Worm (Caenorhabditis elegans) whole organism, young adult: ENCODE measurements around the gene F22F4.5.
A peak's percentile ranks its signal among the peaks of the same experiment; 100 is the strongest.

Source experiments
- B0336.3 ChIP-seq: fragments of 200-800 bp; sonication (Bioruptor generic); IDR thresholded peaks from 2 replicates; pipeline ENCODE4 v1.3.6; 2022; ENCODE audit warnings: missing genetic modification characterization, missing compliant biosample characterization
- C17E4.6 ChIP-seq: fragments of 200-800 bp; sonication (Bioruptor generic); IDR thresholded peaks from 2 replicates; pipeline ENCODE4 v1.3.6; 2022; ENCODE audit warnings: missing genetic modification reagents, missing genetic modification characterization, missing compliant biosample characterization
- F10E7.11 ChIP-seq: sonication (generic microtip); optimal IDR thresholded peaks from 2 replicates; lab custom pipeline; 2017; ENCODE audit warnings: mild to moderate bottlenecking, missing genetic modification characterization, moderate library complexity, missing compliant biosample characterization
- F57A8.1 ChIP-seq: fragments of 200-800 bp; sonication (Bioruptor generic); optimal IDR thresholded peaks from 2 replicates; lab custom pipeline; 2018; ENCODE audit warnings: mild to moderate bottlenecking, missing genetic modification characterization, moderate library complexity, missing compliant biosample characterization
- Y67H2A.10 ChIP-seq: fragments of 200-800 bp; sonication (Bioruptor generic); conservative IDR thresholded peaks from 2 replicates; pipeline ENCODE4 v1.3.6; 2022; ENCODE audit warnings: missing genetic modification reagents, missing genetic modification characterization, missing compliant biosample characterization
- akir-1 ChIP-seq: fragments of 200-800 bp; sonication (Bioruptor generic); optimal IDR thresholded peaks from 2 replicates; lab custom pipeline; 2018; ENCODE audit warnings: mild to moderate bottlenecking, missing genetic modification characterization, moderate library complexity, missing compliant biosample characterization
- aptf-3 ChIP-seq: fragments of 200-800 bp; sonication (Bioruptor generic); IDR thresholded peaks from 2 replicates; pipeline ENCODE4 v1.3.6; 2022; ENCODE audit warnings: missing genetic modification characterization, missing compliant biosample characterization
- attf-5 ChIP-seq: fragments of 200-800 bp; sonication (Bioruptor generic); optimal IDR thresholded peaks from 2 replicates; lab custom pipeline; 2018; ENCODE audit warnings: mild to moderate bottlenecking, missing genetic modification characterization, missing compliant biosample characterization
- ccch-3 ChIP-seq: fragments of 200-800 bp; sonication (Bioruptor generic); optimal IDR thresholded peaks from 2 replicates; lab custom pipeline; 2018; ENCODE audit warnings: mild to moderate bottlenecking, missing genetic modification characterization, missing compliant biosample characterization
- cebp-1 ChIP-seq, 2 experiments: fragments of 200-800 bp in 1 of 2; sonication (Bioruptor generic) in 1 of 2; sonication (generic microtip) in 1 of 2; IDR thresholded peaks in 1 of 2; optimal IDR thresholded peaks in 1 of 2; 2 replicates each; pipeline versions ENCODE4 v1.3.6 to Lab custom; 2017 to 2022; ENCODE audit warnings: missing compliant biosample characterization in 2 of 2, missing genetic modification characterization in 2 of 2, mild to moderate bottlenecking in 1 of 2, missing genetic modification reagents in 1 of 2, moderate library complexity in 1 of 2
- cebp-2 ChIP-seq: fragments of 200-800 bp; sonication (Bioruptor generic); IDR thresholded peaks from 2 replicates; pipeline ENCODE4 v1.3.6; 2022; ENCODE audit warnings: missing genetic modification characterization, missing compliant biosample characterization
- chd-7 ChIP-seq: sonication (generic microtip); optimal IDR thresholded peaks from 2 replicates; lab custom pipeline; 2016; ENCODE audit warnings: mild to moderate bottlenecking, missing genetic modification characterization, moderate library complexity, missing compliant biosample characterization
- die-1 ChIP-seq: sonication (generic microtip); optimal IDR thresholded peaks from 2 replicates; lab custom pipeline; 2016; ENCODE audit warnings: missing genotype, mild to moderate bottlenecking, missing genetic modification characterization, missing compliant biosample characterization
- egl-18 ChIP-seq: fragments of 200-800 bp; sonication (Bioruptor generic); IDR thresholded peaks from 2 replicates; pipeline ENCODE4 v1.3.6; 2022; ENCODE audit warnings: missing genetic modification reagents, missing genetic modification characterization, missing compliant biosample characterization
- ekl-4 ChIP-seq: fragments of 200-800 bp; sonication (Bioruptor generic); IDR thresholded peaks from 2 replicates; pipeline ENCODE4 v1.3.6; 2022; ENCODE audit warnings: missing genetic modification reagents, missing genetic modification characterization, missing compliant biosample characterization
- ets-4 ChIP-seq: fragments of 200-800 bp; sonication (Bioruptor generic); optimal IDR thresholded peaks from 2 replicates; lab custom pipeline; 2018; ENCODE audit warnings: mild to moderate bottlenecking, missing genetic modification characterization, missing compliant biosample characterization
- gei-17 ChIP-seq: fragments of 200-800 bp; sonication (Bioruptor generic); optimal IDR thresholded peaks from 2 replicates; lab custom pipeline; 2018; ENCODE audit warnings: mild to moderate bottlenecking, missing genetic modification characterization, missing compliant biosample characterization
- lin-35 ChIP-seq, 3 experiments: fragments of 150-350 bp in 2 of 3; sonication (generic microtip) in 1 of 3; optimal IDR thresholded peaks; 2 replicates each; lab custom pipeline; 2014 to 2018; ENCODE audit warnings: missing biosample characterization in 3 of 3, missing genetic modification characterization in 3 of 3, missing genetic modification reagents in 3 of 3
- lir-1 ChIP-seq: fragments of 200-800 bp; sonication (Bioruptor generic); conservative IDR thresholded peaks from 2 replicates; pipeline ENCODE4 v1.3.6; 2022; ENCODE audit warnings: missing genetic modification reagents, missing genetic modification characterization, missing compliant biosample characterization
- madf-3 ChIP-seq: fragments of 200-800 bp; sonication (Bioruptor generic); IDR thresholded peaks from 2 replicates; pipeline ENCODE4 v1.3.6; 2022; ENCODE audit warnings: missing genetic modification reagents, missing genetic modification characterization, missing compliant biosample characterization
- madf-8 ChIP-seq: fragments of 200-800 bp; sonication (Bioruptor generic); conservative IDR thresholded peaks from 2 replicates; pipeline ENCODE4 v1.3.6; 2022; ENCODE audit warnings: missing genetic modification reagents, missing genetic modification characterization, missing compliant biosample characterization
- mel-28 ChIP-seq: sonication (generic microtip); optimal IDR thresholded peaks from 2 replicates; lab custom pipeline; 2016; ENCODE audit warnings: borderline replicate concordance, mild to moderate bottlenecking, missing genetic modification characterization, missing compliant biosample characterization
- mes-4 ChIP-seq: sonication (generic microtip); optimal IDR thresholded peaks from 2 replicates; lab custom pipeline; 2016; ENCODE audit warnings: missing genotype, missing genetic modification characterization, missing compliant biosample characterization
- nfyb-1 ChIP-seq: fragments of 200-800 bp; sonication (Bioruptor generic); IDR thresholded peaks from 2 replicates; pipeline ENCODE4 v1.3.6; 2022; ENCODE audit warnings: missing genetic modification reagents, missing genetic modification characterization, missing compliant biosample characterization
- nhr-27 ChIP-seq: fragments of 200-800 bp; sonication (Bioruptor generic); optimal IDR thresholded peaks from 2 replicates; lab custom pipeline; 2018; ENCODE audit warnings: mild to moderate bottlenecking, missing genetic modification characterization, moderate library complexity, missing compliant biosample characterization
- rcor-1 ChIP-seq: fragments of 200-800 bp; sonication (Bioruptor generic); IDR thresholded peaks from 2 replicates; pipeline ENCODE4 v1.3.6; 2022; ENCODE audit warnings: missing genetic modification reagents, missing genetic modification characterization, missing compliant biosample characterization
- snpc-1.1 ChIP-seq: sonication (generic microtip); optimal IDR thresholded peaks from 2 replicates; lab custom pipeline; 2017; ENCODE audit warnings: missing genetic modification characterization, mild to moderate bottlenecking, missing compliant biosample characterization, antibody characterized with exemption, moderate library complexity, missing genotype, missing genetic modification reagents; ENCODE audit not compliant: insufficient read depth
- snpc-1.3 ChIP-seq: sonication (generic microtip); optimal IDR thresholded peaks from 2 replicates; lab custom pipeline; 2017; ENCODE audit warnings: missing genetic modification characterization, mild to moderate bottlenecking, missing compliant biosample characterization, antibody characterized with exemption, moderate library complexity, missing genotype, missing genetic modification reagents; ENCODE audit not compliant: insufficient read depth
- tlf-1 ChIP-seq: fragments of 200-800 bp; sonication (Bioruptor generic); optimal IDR thresholded peaks from 2 replicates; lab custom pipeline; 2018; ENCODE audit warnings: mild to moderate bottlenecking, missing genetic modification characterization, missing compliant biosample characterization
- unc-62 ChIP-seq: fragments of 150-350 bp; optimal IDR thresholded peaks from 2 replicates; lab custom pipeline; 2014; ENCODE audit warnings: missing biosample characterization, missing genetic modification reagents, missing genetic modification characterization
- zfh-2 ChIP-seq: fragments of 200-800 bp; sonication (Bioruptor generic); conservative IDR thresholded peaks from 2 replicates; pipeline ENCODE4 v1.3.6; 2022; ENCODE audit warnings: missing genetic modification reagents, missing genetic modification characterization, missing compliant biosample characterization
- ztf-18 ChIP-seq: sonication (generic microtip); optimal IDR thresholded peaks from 2 replicates; lab custom pipeline; 2016; ENCODE audit warnings: missing genotype, mild to moderate bottlenecking, missing genetic modification characterization, missing compliant biosample characterization

Gene F22F4.5

ce11 chrX:6041094-6041441 is 48.4 kb upstream of the F22F4.5 start:
- TF ChIP-seq madf-3 (0 out of 2 replicates have a peak, but pooled peaks have one; percentile 15), akir-1 (GFP tag; lab: Kevin White, UChicago) (no peak)

ce11 chrX:6040435-6041093 is 47.9 kb upstream of the F22F4.5 start:
- TF ChIP-seq zfh-2 (GFP tag; lab: Robert Waterston, UW) (peak; percentile 89), cebp-1 (GFP tag; IDR thresholded peaks at IDR 0.05; lab: Robert Waterston, UW) (no peak), cebp-1 (tag; optimal IDR thresholded peaks at IDR 0.05; lab: Kevin White, UChicago) (peak; percentile 25), ztf-18 (tag; lab: Kevin White, UChicago) (no peak), snpc-1.3 (tag; lab: Kevin White, UChicago) (no peak), attf-5 (GFP tag; lab: Kevin White, UChicago) (peak; percentile 20), mes-4 (no peak), mel-28 (tag; lab: Kevin White, UChicago) (no peak), chd-7 (no peak), B0336.3 (GFP tag; lab: Robert Waterston, UW) (0 out of 2 replicates have a peak, but pooled peaks have one; percentile 35), nfyb-1 (peak; percentile 56; the same call in 1 of the 2 replicates), ekl-4 (GFP tag; lab: Robert Waterston, UW) (no peak), gei-17 (GFP tag; lab: Kevin White, UChicago) (no peak)

- TF ChIP-seq egl-18: no peak
- no peak for TF ChIP-seq die-1 (tag; lab: Kevin White, UChicago)
- no peak for TF ChIP-seq F10E7.11 (tag; lab: Kevin White, UChicago)
- no peak for TF ChIP-seq unc-62 (GFP tag; lab: Kevin White, UChicago)
Observed at ce11 chrX:6039544-6039943, 46.9 kb upstream of the F22F4.5 start, which contains the start of gene hsp-25. Gene hsp-25, minus strand, starts transcription at chrX:6039644.

- no peak for TF ChIP-seq Y67H2A.10 (GFP tag; lab: Robert Waterston, UW)
- TF ChIP-seq cebp-2 (GFP tag; lab: Robert Waterston, UW): no peak
- no peak for TF ChIP-seq lin-35 (GFP tag; optimal IDR thresholded peaks at IDR 0.05; lab: Kevin White, UChicago)
- TF ChIP-seq egl-18: no peak
- TF ChIP-seq rcor-1 (GFP tag; lab: Robert Waterston, UW): no peak
- TF ChIP-seq F57A8.1 (GFP tag; lab: Kevin White, UChicago): no peak
- no peak for TF ChIP-seq lir-1 (GFP tag; lab: Robert Waterston, UW)
- no peak for TF ChIP-seq unc-62 (GFP tag; lab: Kevin White, UChicago)
- no peak for TF ChIP-seq ccch-3 (GFP tag; lab: Kevin White, UChicago)
- TF ChIP-seq nhr-27 (tag; lab: Kevin White, UChicago): no peak
- TF ChIP-seq tlf-1: no peak
- no peak for TF ChIP-seq ets-4
- TF ChIP-seq C17E4.6: no peak
- no peak for TF ChIP-seq snpc-1.1 (tag; lab: Kevin White, UChicago)
- TF ChIP-seq madf-8 (GFP tag; lab: Robert Waterston, UW): no peak
- no peak for TF ChIP-seq aptf-3 (GFP tag; lab: Robert Waterston, UW)
Observed at ce11 chrX:6031169-6031568, 38.5 kb upstream of the F22F4.5 start, which contains the start of gene ipp-5. Gene ipp-5, plus strand, starts transcription at chrX:6031469.
